Fruit fly (Drosophila melanogaster) whole organism, prepupa: Measurements from ENCODE around the gene Lerp.

Source experiments
- Blimp-1 ChIP-seq: fragments of 200-800 bp; sonication (Bioruptor generic); optimal IDR thresholded peaks from 3 replicates; lab custom pipeline; 2017; ENCODE audit warnings: missing biosample characterization, missing genetic modification characterization, mild to moderate bottlenecking, moderate library complexity, missing genetic modification reagents
- CG10631 ChIP-seq: fragments of 200-800 bp; sonication (Bioruptor generic); optimal IDR thresholded peaks from 2 replicates; lab custom pipeline; 2016; ENCODE audit warnings: missing biosample characterization, missing genetic modification characterization
- CG10669 ChIP-seq: fragments of 200-800 bp; sonication (Bioruptor generic); optimal IDR thresholded peaks from 3 replicates; lab custom pipeline; 2018; ENCODE audit warnings: missing biosample characterization, mild to moderate bottlenecking, missing genetic modification characterization, moderate library complexity
- CG11294 ChIP-seq: fragments of 200-800 bp; sonication (Bioruptor generic); IDR thresholded peaks from 2 replicates; pipeline ENCODE4 v1.3.6; 2022; ENCODE audit warnings: missing biosample characterization, missing genetic modification characterization
- CG11762 ChIP-seq: fragments of 200-800 bp; sonication (Bioruptor generic); optimal IDR thresholded peaks from 3 replicates; lab custom pipeline; 2016; ENCODE audit warnings: missing biosample characterization, missing genetic modification characterization; ENCODE audit not compliant: insufficient read depth
- CG15336 ChIP-seq: fragments of 200-800 bp; sonication (Bioruptor generic); IDR thresholded peaks from 2 replicates; pipeline ENCODE4 v1.3.6; 2022; ENCODE audit warnings: missing biosample characterization, missing genetic modification characterization
- CG1621 ChIP-seq: fragments of 200-800 bp; sonication (Bioruptor generic); optimal IDR thresholded peaks from 3 replicates; lab custom pipeline; 2018; ENCODE audit warnings: missing biosample characterization, mild to moderate bottlenecking, missing genetic modification characterization
- CG16779 ChIP-seq: fragments of 200-800 bp; sonication (Bioruptor generic); optimal IDR thresholded peaks from 3 replicates; lab custom pipeline; 2017; ENCODE audit warnings: missing biosample characterization, mild to moderate bottlenecking, missing genetic modification characterization
- CG3032 ChIP-seq: fragments of 200-800 bp; optimal IDR thresholded peaks from 2 replicates; lab custom pipeline; 2019; ENCODE audit warnings: missing biosample characterization, mild to moderate bottlenecking, missing genetic modification characterization, moderate library complexity
- CG31627 ChIP-seq: fragments of 200-800 bp; sonication (Bioruptor generic); optimal IDR thresholded peaks from 3 replicates; lab custom pipeline; 2016; ENCODE audit warnings: missing biosample characterization, missing genetic modification characterization
- CG34406 ChIP-seq: fragments of 200-800 bp; sonication (Bioruptor generic); optimal IDR thresholded peaks from 3 replicates; lab custom pipeline; 2016; ENCODE audit warnings: missing biosample characterization, missing genetic modification characterization
- CG4318 ChIP-seq: fragments of 200-800 bp; sonication (Bioruptor generic); optimal IDR thresholded peaks from 3 replicates; lab custom pipeline; 2017; ENCODE audit warnings: missing biosample characterization, mild to moderate bottlenecking, missing genetic modification characterization
- CG6163 ChIP-seq: fragments of 200-800 bp; sonication (Bioruptor generic); IDR thresholded peaks from 3 replicates; pipeline ENCODE4 v1.3.6; 2022; ENCODE audit warnings: missing biosample characterization, missing genetic modification characterization
- CG6276 ChIP-seq: fragments of 200-800 bp; sonication (Bioruptor generic); optimal IDR thresholded peaks from 2 replicates; lab custom pipeline; 2017; ENCODE audit warnings: missing biosample characterization, mild to moderate bottlenecking, missing genetic modification characterization
- CG6808 ChIP-seq: fragments of 200-800 bp; sonication (Bioruptor generic); optimal IDR thresholded peaks from 3 replicates; lab custom pipeline; 2017; ENCODE audit warnings: missing biosample characterization, missing genetic modification characterization, mild to moderate bottlenecking, moderate library complexity, missing genetic modification reagents
- CG7368 ChIP-seq: fragments of 200-800 bp; sonication (Bioruptor generic); optimal IDR thresholded peaks from 3 replicates; lab custom pipeline; 2016; ENCODE audit warnings: missing biosample characterization, missing genetic modification characterization
- CG8319 ChIP-seq: fragments of 200-800 bp; sonication (Bioruptor generic); optimal IDR thresholded peaks from 3 replicates; lab custom pipeline; 2016; ENCODE audit warnings: missing biosample characterization, missing genetic modification characterization
- CG9139 ChIP-seq: fragments of 200-800 bp; sonication (Bioruptor generic); optimal IDR thresholded peaks from 3 replicates; lab custom pipeline; 2017; ENCODE audit warnings: missing biosample characterization, mild to moderate bottlenecking, missing genetic modification characterization
- Eip75B ChIP-seq: fragments of 200-800 bp; sonication (Bioruptor generic); optimal IDR thresholded peaks from 3 replicates; lab custom pipeline; 2016; ENCODE audit warnings: missing biosample characterization, missing genetic modification characterization
- Eip78C ChIP-seq: fragments of 200-800 bp; sonication (Bioruptor generic); peaks from one replicate; lab custom pipeline; 2016; ENCODE audit warnings: missing biosample characterization, missing genetic modification characterization
- Eip93F ChIP-seq: fragments of 200-800 bp; sonication (Bioruptor generic); optimal IDR thresholded peaks from 2 replicates; lab custom pipeline; 2016; ENCODE audit warnings: missing biosample characterization, mild to moderate bottlenecking, missing genetic modification characterization
- Ets21C ChIP-seq: fragments of 200-800 bp; sonication (Bioruptor generic); optimal IDR thresholded peaks from 3 replicates; lab custom pipeline; 2016; ENCODE audit warnings: missing biosample characterization, missing genetic modification characterization
- Ets96B ChIP-seq: fragments of 200-800 bp; optimal IDR thresholded peaks from 2 replicates; lab custom pipeline; 2019; ENCODE audit warnings: missing biosample characterization, mild to moderate bottlenecking, missing genetic modification characterization, moderate library complexity
- Gug ChIP-seq: fragments of 200-800 bp; sonication (Bioruptor generic); IDR thresholded peaks from 2 replicates; pipeline ENCODE4 v1.3.6; 2022; ENCODE audit warnings: missing biosample characterization, missing genetic modification characterization
- Hr38 ChIP-seq: sonication (Bioruptor generic); optimal IDR thresholded peaks from 2 replicates; lab custom pipeline; 2016; ENCODE audit warnings: missing biosample characterization, missing genetic modification characterization
- Hr39 ChIP-seq: fragments of 200-800 bp; sonication (Bioruptor generic); optimal IDR thresholded peaks from 2 replicates; lab custom pipeline; 2016; ENCODE audit warnings: missing biosample characterization, missing genetic modification characterization
- Hr4 ChIP-seq: fragments of 200-800 bp; sonication (Bioruptor generic); optimal IDR thresholded peaks from 3 replicates; lab custom pipeline; 2016; ENCODE audit warnings: missing biosample characterization, missing genetic modification characterization
- Lpt ChIP-seq: fragments of 200-800 bp; sonication (Bioruptor generic); optimal IDR thresholded peaks from 3 replicates; lab custom pipeline; 2016; ENCODE audit warnings: missing biosample characterization, missing genetic modification characterization
- Met ChIP-seq: fragments of 200-800 bp; sonication (Bioruptor generic); optimal IDR thresholded peaks from 3 replicates; lab custom pipeline; 2016; ENCODE audit warnings: missing biosample characterization, missing genetic modification characterization
- OdsH ChIP-seq: fragments of 200-800 bp; sonication (Bioruptor generic); optimal IDR thresholded peaks from 3 replicates; lab custom pipeline; 2016; ENCODE audit warnings: missing biosample characterization, missing genetic modification characterization
- Sox102F ChIP-seq: fragments of 200-800 bp; sonication (Bioruptor generic); optimal IDR thresholded peaks from 2 replicates; lab custom pipeline; 2016; ENCODE audit warnings: missing biosample characterization, mild to moderate bottlenecking, missing genetic modification characterization
- Sox14 ChIP-seq: fragments of 200-800 bp; sonication (Bioruptor generic); optimal IDR thresholded peaks from 3 replicates; lab custom pipeline; 2016; ENCODE audit warnings: missing biosample characterization, missing genetic modification characterization
- achi ChIP-seq: fragments of 200-800 bp; sonication (Bioruptor generic); optimal IDR thresholded peaks from 3 replicates; lab custom pipeline; 2016; ENCODE audit warnings: missing biosample characterization, missing genetic modification characterization
- acj6 ChIP-seq: fragments of 200-800 bp; sonication (Bioruptor generic); optimal IDR thresholded peaks from 3 replicates; lab custom pipeline; 2016; ENCODE audit warnings: missing biosample characterization, missing genetic modification characterization
- cyc ChIP-seq: fragments of 200-800 bp; sonication (Bioruptor generic); optimal IDR thresholded peaks from 3 replicates; lab custom pipeline; 2016; ENCODE audit warnings: missing biosample characterization, missing genetic modification characterization
- dac ChIP-seq: fragments of 200-800 bp; sonication (Bioruptor generic); optimal IDR thresholded peaks from 2 replicates; lab custom pipeline; 2017; ENCODE audit warnings: missing biosample characterization, mild to moderate bottlenecking, missing genetic modification characterization
- dsx ChIP-seq: fragments of 200-800 bp; optimal IDR thresholded peaks from 3 replicates; lab custom pipeline; 2019; ENCODE audit warnings: missing biosample characterization, mild to moderate bottlenecking, missing genetic modification characterization, moderate library complexity; ENCODE audit not compliant: poor library complexity, severe bottlenecking
- eg ChIP-seq: fragments of 200-800 bp; sonication (Bioruptor generic); IDR thresholded peaks from 3 replicates; pipeline ENCODE4 v1.3.6; 2022; ENCODE audit warnings: missing biosample characterization, missing genetic modification characterization
- esn ChIP-seq: fragments of 200-800 bp; sonication (Bioruptor generic); optimal IDR thresholded peaks from 2 replicates; lab custom pipeline; 2016; ENCODE audit warnings: missing biosample characterization, mild to moderate bottlenecking, missing genetic modification characterization, moderate library complexity
- fd59A ChIP-seq: fragments of 200-800 bp; sonication (Bioruptor generic); optimal IDR thresholded peaks from 2 replicates; lab custom pipeline; 2017; ENCODE audit warnings: missing biosample characterization, mild to moderate bottlenecking, missing genetic modification characterization, missing genetic modification reagents
- fd85E ChIP-seq: fragments of 200-800 bp; sonication (Bioruptor generic); optimal IDR thresholded peaks from 3 replicates; lab custom pipeline; 2016; ENCODE audit warnings: missing biosample characterization, missing genetic modification characterization
- lz ChIP-seq: fragments of 200-800 bp; sonication (Bioruptor generic); optimal IDR thresholded peaks from 3 replicates; lab custom pipeline; 2016; ENCODE audit warnings: missing biosample characterization, missing genetic modification characterization
- net ChIP-seq: fragments of 200-800 bp; sonication (Bioruptor generic); optimal IDR thresholded peaks from 3 replicates; lab custom pipeline; 2016; ENCODE audit warnings: missing biosample characterization, missing genetic modification characterization
- pdm3 ChIP-seq: fragments of 200-800 bp; sonication (Bioruptor generic); optimal IDR thresholded peaks from 3 replicates; lab custom pipeline; 2016; ENCODE audit warnings: missing biosample characterization, missing genetic modification characterization
- salr ChIP-seq, 2 experiments: fragments of 200-800 bp; sonication (Bioruptor generic); optimal IDR thresholded peaks; 3 replicates each; lab custom pipeline; 2016 to 2018; ENCODE audit warnings: missing biosample characterization in 2 of 2, missing genetic modification characterization in 2 of 2, mild to moderate bottlenecking in 1 of 2
- svp ChIP-seq: fragments of 200-800 bp; sonication (Bioruptor generic); peaks from one replicate; lab custom pipeline; 2016; ENCODE audit warnings: missing biosample characterization, missing genetic modification characterization
- topi ChIP-seq: fragments of 200-800 bp; sonication (Bioruptor generic); optimal IDR thresholded peaks from 3 replicates; lab custom pipeline; 2016; ENCODE audit warnings: missing biosample characterization, missing genetic modification characterization
- vri ChIP-seq: fragments of 200-800 bp; sonication (Bioruptor generic); optimal IDR thresholded peaks from 3 replicates; lab custom pipeline; 2016; ENCODE audit warnings: missing biosample characterization, mild to moderate bottlenecking, missing genetic modification characterization

Gene Lerp

dm6 chr3R:26831861-26832260, 31.1 kb downstream of the Lerp start (continued):
- peak; percentile 52 for TF ChIP-seq CG4318 (GFP tag; lab: Kevin White, UChicago)
- TF ChIP-seq CG11294 (GFP tag; lab: Robert Waterston, UW), result no peak
- TF ChIP-seq vri (GFP tag; lab: Kevin White, UChicago), result no peak
- TF ChIP-seq CG31627, result no peak
- peak; percentile 74 for TF ChIP-seq CG15336
- TF ChIP-seq Eip78C (GFP tag; lab: Kevin White, UChicago), result peak; percentile 87
- peak; percentile 67 for TF ChIP-seq fd59A (GFP tag; lab: Kevin White, UChicago)
- peak; percentile 34; the same call in 1 of the 2 replicates for TF ChIP-seq Gug (GFP tag; lab: Robert Waterston, UW)
- peak; percentile 60 for TF ChIP-seq OdsH
- peak; percentile 39 for TF ChIP-seq svp (GFP tag; lab: Kevin White, UChicago)
- TF ChIP-seq topi (GFP tag; lab: Kevin White, UChicago), result peak; percentile 3
- peak; percentile 7 for TF ChIP-seq CG11762 (GFP tag; lab: Kevin White, UChicago)
- TF ChIP-seq CG10669 (GFP tag; lab: Kevin White, UChicago), result peak; percentile 65
- TF ChIP-seq CG6808 (GFP tag; lab: Kevin White, UChicago), result peak; percentile 51
- TF ChIP-seq Ets21C (GFP tag; lab: Kevin White, UChicago), result no peak
- TF ChIP-seq, all 60 proteins: peak for 39

- TF ChIP-seq Eip78C (GFP tag; lab: Kevin White, UChicago), result peak; percentile 92
- peak; percentile 78 for TF ChIP-seq Sox102F
- peak; percentile 83 for TF ChIP-seq Met (GFP tag; lab: Kevin White, UChicago)
- TF ChIP-seq fd85E (GFP tag; lab: Kevin White, UChicago), result peak; percentile 43
- peak; percentile 51 for TF ChIP-seq CG9139
- peak; percentile 88 for TF ChIP-seq Hr39 (GFP tag; lab: Kevin White, UChicago)
- peak; percentile 62; the same call in 1 of the 2 replicates for TF ChIP-seq CG15336
- TF ChIP-seq Hr38 (GFP tag; lab: Kevin White, UChicago), result no peak
- peak; percentile 85 for TF ChIP-seq cyc (GFP tag; lab: Kevin White, UChicago)
- TF ChIP-seq Eip93F, result no peak
- peak; percentile 79 for TF ChIP-seq lz (GFP tag; lab: Kevin White, UChicago)
- peak; percentile 84 for TF ChIP-seq esn (GFP tag; lab: Kevin White, UChicago)
- TF ChIP-seq achi (GFP tag; lab: Kevin White, UChicago), result peak; percentile 79
- peak; percentile 66 for TF ChIP-seq Eip75B
- peak; percentile 83 for TF ChIP-seq Sox14 (GFP tag; lab: Kevin White, UChicago)
- TF ChIP-seq CG6808 (GFP tag; lab: Kevin White, UChicago), result peak; percentile 68
- TF ChIP-seq CG8319 (GFP tag; lab: Kevin White, UChicago), result peak; percentile 61
- peak; percentile 72 for TF ChIP-seq CG34406 (GFP tag; lab: Kevin White, UChicago)
- peak; percentile 67 for TF ChIP-seq dsx (GFP tag; lab: Kevin White, UChicago)
- peak; percentile 74 for TF ChIP-seq Ets96B (tag; lab: Kevin White, UChicago)
- peak; percentile 88 for TF ChIP-seq CG6163
- peak; percentile 39 for TF ChIP-seq Lpt
- peak; percentile 83 for TF ChIP-seq acj6 (GFP tag; lab: Kevin White, UChicago)
- TF ChIP-seq CG6276 (GFP tag; lab: Kevin White, UChicago), result peak; percentile 50
- peak; percentile 65 for TF ChIP-seq net (GFP tag; lab: Kevin White, UChicago)
- peak; percentile 68 for TF ChIP-seq CG1621 (tag; lab: Kevin White, UChicago)
- TF ChIP-seq salr (GFP tag; optimal IDR thresholded peaks at IDR 0.05; lab: Kevin White, UChicago), result peak; percentile 47 to 52
- peak; percentile 42 for TF ChIP-seq Blimp-1
- peak; percentile 74 for TF ChIP-seq eg (GFP tag; lab: Robert Waterston, UW)
- peak; percentile 93 for TF ChIP-seq svp (GFP tag; lab: Kevin White, UChicago)
- peak; percentile 82 for TF ChIP-seq CG31627
- peak; percentile 78 for TF ChIP-seq Ets21C (GFP tag; lab: Kevin White, UChicago)
- TF ChIP-seq Gug (GFP tag; lab: Robert Waterston, UW), result peak; percentile 36
- TF ChIP-seq CG3032 (tag; lab: Kevin White, UChicago), result peak; percentile 69
- TF ChIP-seq OdsH, result peak; percentile 82
- TF ChIP-seq pdm3 (GFP tag; lab: Kevin White, UChicago), result peak; percentile 80
- TF ChIP-seq dac, result peak; percentile 35
- TF ChIP-seq CG10631 (GFP tag; lab: Kevin White, UChicago), result peak; percentile 72
- TF ChIP-seq Hr4, result peak; percentile 70
- peak; percentile 15 for TF ChIP-seq CG16779
- TF ChIP-seq vri (GFP tag; lab: Kevin White, UChicago), result peak; percentile 57
- peak; percentile 83 for TF ChIP-seq topi (GFP tag; lab: Kevin White, UChicago)
- peak; percentile 81 for TF ChIP-seq CG7368
- peak; percentile 42; the same call in 1 of the 2 replicates for TF ChIP-seq CG11294 (GFP tag; lab: Robert Waterston, UW)
Observed at dm6 chr3R:26821117-26821516, 41.8 kb downstream of the Lerp start.
